Fruit fly (Drosophila melanogaster) whole organism, wandering third instar larva: ENCODE data around the gene Gyc32E.

Experiments used
- Abd-B ChIP-seq: fragments of >200 bp; optimal IDR thresholded peaks from 2 replicates; lab custom pipeline; 2017; ENCODE audit warnings: missing biosample characterization, missing genetic modification characterization
- CG32264 ChIP-seq: fragments of 200-800 bp; sonication (Bioruptor generic); optimal IDR thresholded peaks from 2 replicates; lab custom pipeline; 2016; ENCODE audit warnings: missing biosample characterization, missing genetic modification characterization
- CG9705 ChIP-seq: fragments of 200-800 bp; sonication (Bioruptor generic); optimal IDR thresholded peaks from 2 replicates; lab custom pipeline; 2018; ENCODE audit warnings: missing biosample characterization, mild to moderate bottlenecking, missing genetic modification characterization
- Dif ChIP-seq: fragments of 200-275, 200-300 bp; sonication (Bioruptor generic); optimal IDR thresholded peaks from 2 replicates; lab custom pipeline; 2018; ENCODE audit warnings: missing biosample characterization, missing genetic modification characterization; ENCODE audit not compliant: partially characterized antibody
- GATAd ChIP-seq: sonication (Bioruptor generic); optimal IDR thresholded peaks from 2 replicates; lab custom pipeline; 2016; ENCODE audit warnings: missing biosample characterization, missing genetic modification characterization
- HLH106 ChIP-seq: fragments of 200-800 bp; optimal IDR thresholded peaks from 3 replicates; lab custom pipeline; 2019; ENCODE audit warnings: missing biosample characterization, mild to moderate bottlenecking, missing genetic modification characterization, moderate library complexity
- Hnf4 ChIP-seq: fragments of 200-800 bp; sonication (Bioruptor generic); optimal IDR thresholded peaks from 2 replicates; lab custom pipeline; 2016; ENCODE audit warnings: missing biosample characterization, mild to moderate bottlenecking, missing genetic modification characterization
- Hr78 ChIP-seq: fragments of >200 bp; optimal IDR thresholded peaks from 2 replicates; lab custom pipeline; 2017; ENCODE audit warnings: missing biosample characterization, missing genetic modification characterization
- Jra ChIP-seq: sonication (Bioruptor generic); optimal IDR thresholded peaks from 2 replicates; lab custom pipeline; 2016; ENCODE audit warnings: missing biosample characterization, missing genetic modification characterization
- Mio ChIP-seq: sonication (Bioruptor generic); optimal IDR thresholded peaks from 2 replicates; lab custom pipeline; 2016; ENCODE audit warnings: missing biosample characterization, missing genetic modification characterization
- Myc ChIP-seq: fragments of >200 bp; optimal IDR thresholded peaks from 2 replicates; lab custom pipeline; 2017
- N ChIP-seq: fragments of >200 bp; optimal IDR thresholded peaks from 2 replicates; lab custom pipeline; 2018; ENCODE audit warnings: missing biosample characterization, missing external identifiers, missing genetic modification characterization
- OdsH ChIP-seq: fragments of 200-800 bp; sonication (Bioruptor generic); optimal IDR thresholded peaks from 2 replicates; lab custom pipeline; 2016; ENCODE audit warnings: missing biosample characterization, mild to moderate bottlenecking, missing genetic modification characterization
- Rel ChIP-seq, 2 experiments: fragments of 200-800 bp; sonication (Bioruptor generic) in 1 of 2; optimal IDR thresholded peaks; 2 replicates in 1 of 2; 3 replicates in 1 of 2; lab custom pipeline; 2016 to 2019; ENCODE audit warnings: mild to moderate bottlenecking in 2 of 2, missing biosample characterization in 2 of 2, missing genetic modification characterization in 2 of 2, moderate library complexity in 1 of 2
- Sp1 ChIP-seq: fragments of 200-800 bp; sonication (Bioruptor generic); optimal IDR thresholded peaks from 3 replicates; lab custom pipeline; 2019; ENCODE audit warnings: missing biosample characterization, mild to moderate bottlenecking, missing genetic modification characterization, moderate library complexity
- Vsx2 ChIP-seq: fragments of 200-300, 225-300 bp; sonication (Bioruptor generic); optimal IDR thresholded peaks from 2 replicates; lab custom pipeline; 2018; ENCODE audit warnings: missing biosample characterization, missing genetic modification characterization; ENCODE audit not compliant: partially characterized antibody
- br ChIP-seq: fragments of 200-800 bp; sonication (Bioruptor generic); optimal IDR thresholded peaks from 2 replicates; lab custom pipeline; 2016; ENCODE audit warnings: missing biosample characterization, missing genetic modification characterization
- brk ChIP-seq: fragments of 200-800 bp; sonication (Bioruptor generic); optimal IDR thresholded peaks from 2 replicates; lab custom pipeline; 2016; ENCODE audit warnings: missing biosample characterization, mild to moderate bottlenecking, missing genetic modification characterization
- dl ChIP-seq, 2 experiments: fragments of 175-275, 200-275 bp in 1 of 2; fragments of 200-275 bp in 1 of 2; sonication (Bioruptor generic); optimal IDR thresholded peaks; lab custom pipeline; 2018; ENCODE audit warnings: mild to moderate bottlenecking in 2 of 2, missing biosample characterization in 2 of 2, missing genetic modification characterization in 2 of 2, moderate library complexity in 2 of 2; ENCODE audit not compliant: partially characterized antibody in 2 of 2, insufficient read depth in 1 of 2
- dsf ChIP-seq: sonication (Bioruptor generic); optimal IDR thresholded peaks from 2 replicates; lab custom pipeline; 2016; ENCODE audit warnings: missing biosample characterization, missing genetic modification characterization, borderline replicate concordance
- ey ChIP-seq: fragments of 200-800 bp; sonication (Bioruptor generic); optimal IDR thresholded peaks from 2 replicates; lab custom pipeline; 2016; ENCODE audit warnings: missing biosample characterization, missing genetic modification characterization
- foxo ChIP-seq, 2 experiments: fragments of 200-800 bp; sonication (Bioruptor generic); optimal IDR thresholded peaks; 2 replicates in 1 of 2; 3 replicates in 1 of 2; lab custom pipeline; 2016 to 2017; ENCODE audit warnings: missing biosample characterization in 2 of 2, missing genetic modification characterization in 2 of 2
- fru ChIP-seq: fragments of 200-800 bp; sonication (Bioruptor generic); optimal IDR thresholded peaks from 3 replicates; lab custom pipeline; 2016; ENCODE audit warnings: missing biosample characterization, mild to moderate bottlenecking, missing genetic modification characterization
- h ChIP-seq: fragments of 200-800 bp; sonication (Bioruptor generic); optimal IDR thresholded peaks from 3 replicates; lab custom pipeline; 2016; ENCODE audit warnings: missing biosample characterization, mild to moderate bottlenecking, missing genetic modification characterization
- pan ChIP-seq: fragments of >200 bp; optimal IDR thresholded peaks from 2 replicates; lab custom pipeline; 2017
- psq ChIP-seq: fragments of 200-800 bp; sonication (Bioruptor generic); optimal IDR thresholded peaks from 3 replicates; lab custom pipeline; 2017; ENCODE audit warnings: missing biosample characterization, mild to moderate bottlenecking, missing genetic modification characterization, moderate library complexity
- rgr ChIP-seq: fragments of 200-800 bp; sonication (Bioruptor generic); optimal IDR thresholded peaks from 3 replicates; lab custom pipeline; 2016; ENCODE audit warnings: missing biosample characterization, mild to moderate bottlenecking, missing genetic modification characterization
- sage ChIP-seq: fragments of 200-800 bp; sonication (Bioruptor generic); optimal IDR thresholded peaks from 2 replicates; lab custom pipeline; 2016; ENCODE audit warnings: missing biosample characterization, mild to moderate bottlenecking, missing genetic modification characterization
- sv ChIP-seq: fragments of 200-800 bp; sonication (Bioruptor generic); optimal IDR thresholded peaks from 3 replicates; lab custom pipeline; 2016; ENCODE audit warnings: missing biosample characterization, missing genetic modification characterization
- usp ChIP-seq: fragments of >200 bp; optimal IDR thresholded peaks from 2 replicates; lab custom pipeline; 2017; ENCODE audit warnings: missing biosample characterization, missing genetic modification characterization
- woc ChIP-seq: sonication (Bioruptor generic); optimal IDR thresholded peaks from 2 replicates; lab custom pipeline; 2016; ENCODE audit warnings: missing biosample characterization, mild to moderate bottlenecking, missing genetic modification characterization

Gyc32E gene

DNA sequence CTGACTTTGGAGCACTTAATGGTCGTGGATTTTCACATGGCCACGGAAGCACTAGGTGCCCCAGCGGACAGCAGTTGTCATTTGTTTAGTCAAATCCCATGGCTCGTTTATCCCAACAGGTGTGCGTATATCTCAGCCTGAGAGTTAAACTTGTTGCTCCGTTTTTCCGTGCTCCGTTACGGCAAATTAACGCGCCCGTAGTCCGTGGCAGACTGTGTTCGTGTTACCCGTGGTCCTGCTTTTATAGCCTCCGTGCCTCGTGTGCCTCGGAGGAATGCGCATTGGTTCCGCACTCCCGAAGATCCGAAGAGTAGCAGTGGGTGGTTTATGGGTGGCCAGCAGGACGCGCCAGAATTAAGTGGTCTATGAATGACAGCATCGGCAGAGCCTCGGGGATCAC, at the start of gene Gyc32E:
Gene Gyc32E (minus strand): TSS at position 133 of the 400 bp plus-strand sequence.
- TF ChIP-seq Vsx2 (GFP tag; lab: Kevin White, UChicago): no peak
- TF ChIP-seq N (GFP tag; lab: Kevin White, UChicago): no peak
- TF ChIP-seq HLH106 (tag; lab: Kevin White, UChicago): no peak
- TF ChIP-seq usp (GFP tag; lab: Kevin White, UChicago): no peak
- TF ChIP-seq Mio (GFP tag; lab: Kevin White, UChicago): no peak

DNA sequence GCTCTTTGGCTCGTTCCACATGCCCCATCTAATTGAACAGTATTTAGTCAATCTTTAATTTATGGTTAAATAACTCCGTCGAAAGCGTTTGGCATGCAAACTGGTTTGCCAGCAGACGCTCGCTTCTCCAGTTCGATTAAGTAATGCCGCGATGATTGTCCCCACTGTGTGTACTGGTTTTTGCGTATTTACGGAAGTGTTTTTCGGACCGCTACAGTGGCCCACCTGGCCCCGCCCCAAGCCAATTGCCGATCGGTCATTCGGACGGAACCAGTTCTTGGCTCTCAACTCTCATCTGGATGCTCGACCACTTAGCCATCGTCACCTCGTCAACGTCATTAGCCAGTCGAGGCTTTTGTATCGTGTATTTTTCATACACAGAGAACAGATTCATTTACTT, 47.9 kb upstream of the Gyc32E start:
- no peak for TF ChIP-seq dsf (GFP tag; lab: Kevin White, UChicago)
- no peak for TF ChIP-seq h

DNA sequence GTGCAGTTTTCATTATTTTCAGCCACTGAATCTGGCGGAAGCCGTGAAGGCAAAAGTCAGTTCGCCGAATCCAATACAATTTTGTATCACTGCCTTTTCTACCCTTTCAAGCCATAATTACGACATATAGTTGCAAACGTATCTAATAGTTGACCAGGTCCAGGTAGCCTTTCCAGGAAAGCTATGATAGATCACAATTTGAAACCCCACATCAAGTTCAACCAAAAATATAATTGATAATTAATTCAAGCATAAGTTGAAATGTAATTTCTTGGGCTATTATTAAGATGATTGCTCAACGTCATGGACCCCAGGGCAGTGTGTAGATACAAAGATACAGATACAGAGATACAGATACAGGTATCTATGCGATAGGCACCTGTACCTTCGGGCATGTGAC, 47.3 kb upstream of the Gyc32E start:
- no peak for TF ChIP-seq Vsx2 (GFP tag; lab: Kevin White, UChicago)
- no peak for TF ChIP-seq Hr78 (GFP tag; lab: Kevin White, UChicago)
- no peak for TF ChIP-seq pan (lab: Kevin White, UChicago)
- TF ChIP-seq GATAd (GFP tag; lab: Kevin White, UChicago): no peak
- TF ChIP-seq ey (GFP tag; lab: Kevin White, UChicago): no peak
- no peak for TF ChIP-seq HLH106 (tag; lab: Kevin White, UChicago)
- no peak for TF ChIP-seq Sp1 (GFP tag; lab: Kevin White, UChicago)
- TF ChIP-seq rgr (GFP tag; lab: Kevin White, UChicago): no peak
- no peak for TF ChIP-seq N (GFP tag; lab: Kevin White, UChicago)
- no peak for TF ChIP-seq CG32264 (GFP tag; lab: Kevin White, UChicago)
- TF ChIP-seq psq (GFP tag; lab: Kevin White, UChicago): no peak
- TF ChIP-seq Dif (GFP tag; lab: Kevin White, UChicago): no peak
- no peak for TF ChIP-seq brk
- TF ChIP-seq usp (GFP tag; lab: Kevin White, UChicago): no peak
- TF ChIP-seq Myc (lab: Kevin White, UChicago): no peak
- TF ChIP-seq sv (GFP tag; lab: Kevin White, UChicago): no peak
- TF ChIP-seq sage (GFP tag; lab: Kevin White, UChicago): no peak
- no peak for TF ChIP-seq Rel (GFP tag; optimal IDR thresholded peaks at IDR 0.05; lab: Kevin White, UChicago)
- no peak for TF ChIP-seq Rel (tag; optimal IDR thresholded peaks at IDR 0.05; lab: Kevin White, UChicago)
- TF ChIP-seq dsf (GFP tag; lab: Kevin White, UChicago): no peak

DNA sequence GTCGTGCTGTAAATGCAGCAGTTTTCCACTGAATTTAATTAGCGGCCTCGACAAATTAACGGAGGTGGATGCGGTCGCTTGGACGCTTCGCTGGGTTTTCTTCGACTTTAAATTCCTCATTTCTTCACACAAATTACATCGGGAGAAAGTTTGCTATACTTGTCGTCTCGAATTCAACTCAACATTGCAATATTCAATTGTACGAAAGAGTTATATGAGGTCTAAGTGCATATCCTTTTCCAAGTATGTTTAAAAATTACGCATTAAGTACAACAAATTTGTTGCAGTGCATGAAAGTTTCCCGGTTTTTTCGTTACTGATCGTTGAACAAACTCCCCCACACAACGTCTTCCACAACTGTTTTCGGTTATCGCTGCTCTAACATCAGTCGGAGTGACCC, 43.8 kb upstream of the Gyc32E start:
- TF ChIP-seq Jra: no peak
- peak; percentile 10 for TF ChIP-seq sv (GFP tag; lab: Kevin White, UChicago)

DNA sequence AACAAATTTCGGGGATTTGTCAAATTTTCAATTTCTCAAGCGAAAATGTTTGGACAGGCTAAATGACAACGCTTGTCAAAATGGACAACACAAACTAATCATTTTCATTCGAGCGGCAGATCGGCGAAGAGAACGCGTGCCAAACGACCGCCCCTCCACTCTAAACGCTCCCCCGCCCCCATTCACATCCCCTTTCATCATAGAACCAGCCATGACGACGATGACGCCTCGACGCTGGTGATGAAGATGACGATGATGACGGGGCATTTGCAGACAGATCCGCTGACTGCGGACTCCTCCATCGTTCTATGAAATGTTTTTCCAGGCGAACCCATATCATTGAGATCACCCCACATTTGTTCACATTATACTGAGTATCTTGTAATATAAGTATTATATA, 41.3 kb upstream of the Gyc32E start:
- TF ChIP-seq Hr78 (GFP tag; lab: Kevin White, UChicago): no peak
- no peak for TF ChIP-seq GATAd (GFP tag; lab: Kevin White, UChicago)
- no peak for TF ChIP-seq N (GFP tag; lab: Kevin White, UChicago)
- no peak for TF ChIP-seq CG9705 (GFP tag; lab: Kevin White, UChicago)
- TF ChIP-seq, all 38 proteins: peak for 0

DNA sequence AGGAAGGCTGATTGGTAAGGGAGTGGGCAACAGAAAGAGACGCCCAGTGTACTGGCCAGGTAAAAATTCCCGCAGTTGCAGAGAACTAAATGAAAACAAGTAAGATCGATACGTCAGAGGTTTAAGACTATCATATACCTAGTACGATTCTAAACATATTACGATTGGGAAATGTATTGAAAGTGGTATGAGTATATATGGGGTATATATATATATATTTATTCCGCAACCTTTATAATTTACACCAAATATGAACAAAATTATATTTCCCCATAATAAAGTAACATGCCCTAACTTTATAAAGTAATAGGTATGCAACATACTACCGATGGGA, 40.2 kb upstream of the Gyc32E start:
- TF ChIP-seq N (GFP tag; lab: Kevin White, UChicago) (no peak), fru (GFP tag; lab: Kevin White, UChicago) (peak; percentile 81), Sp1 (GFP tag; lab: Kevin White, UChicago) (peak; percentile 69), HLH106 (tag; lab: Kevin White, UChicago) (peak; percentile 23), psq (GFP tag; lab: Kevin White, UChicago) (peak; percentile 78), h (peak; percentile 73), br (GFP tag; lab: Kevin White, UChicago) (peak; percentile 44), pan (lab: Kevin White, UChicago) (no peak), Dif (GFP tag; lab: Kevin White, UChicago) (no peak), dsf (GFP tag; lab: Kevin White, UChicago) (peak; percentile 13), OdsH (GFP tag; lab: Kevin White, UChicago) (peak; percentile 88), dl (GFP tag; optimal IDR thresholded peaks at IDR 0.05; lab: Kevin White, UChicago; ENCODE audit: insufficient read depth in 1 of 2, partially characterized antibody in 2 of 2) (no peak), rgr (GFP tag; lab: Kevin White, UChicago) (peak; percentile 79), Myc (lab: Kevin White, UChicago) (no peak), foxo (GFP tag; optimal IDR thresholded peaks at IDR 0.05; lab: Kevin White, UChicago) (peak in 1 of 2 experiments; percentile 54), Abd-B (GFP tag; lab: Kevin White, UChicago) (no peak), Hnf4 (GFP tag; lab: Kevin White, UChicago) (peak; percentile 33), woc (peak; percentile 48), ey (GFP tag; lab: Kevin White, UChicago) (peak; percentile 43)
